Worm (Caenorhabditis elegans) whole organism, young adult: ENCODE measurements around the gene C34B4.4.

Experiments used
- F55B11.4 ChIP-seq: sonication (generic microtip); optimal IDR thresholded peaks from 2 replicates; lab custom pipeline; 2016; ENCODE audit warnings: missing compliant biosample characterization, missing genetic modification characterization, borderline replicate concordance; ENCODE audit not compliant: insufficient read depth
- Y53G8AR.9 ChIP-seq: fragments of 200-800 bp; sonication (Bioruptor generic); conservative IDR thresholded peaks from 2 replicates; pipeline ENCODE4 v1.3.6; 2022; ENCODE audit warnings: missing genetic modification reagents, missing genetic modification characterization, missing compliant biosample characterization
- gei-17 ChIP-seq: fragments of 200-800 bp; sonication (Bioruptor generic); optimal IDR thresholded peaks from 2 replicates; lab custom pipeline; 2018; ENCODE audit warnings: mild to moderate bottlenecking, missing genetic modification characterization, missing compliant biosample characterization
- madf-3 ChIP-seq: fragments of 200-800 bp; sonication (Bioruptor generic); IDR thresholded peaks from 2 replicates; pipeline ENCODE4 v1.3.6; 2022; ENCODE audit warnings: missing genetic modification reagents, missing genetic modification characterization, missing compliant biosample characterization
- madf-8 ChIP-seq: fragments of 200-800 bp; sonication (Bioruptor generic); conservative IDR thresholded peaks from 2 replicates; pipeline ENCODE4 v1.3.6; 2022; ENCODE audit warnings: missing genetic modification reagents, missing genetic modification characterization, missing compliant biosample characterization
- nfya-2 ChIP-seq: fragments of 200-800 bp; sonication (Bioruptor generic); IDR thresholded peaks from 2 replicates; pipeline ENCODE4 v1.3.6; 2022; ENCODE audit warnings: missing genetic modification reagents, missing genetic modification characterization, missing compliant biosample characterization
- tlf-1 ChIP-seq: fragments of 200-800 bp; sonication (Bioruptor generic); optimal IDR thresholded peaks from 2 replicates; lab custom pipeline; 2018; ENCODE audit warnings: mild to moderate bottlenecking, missing genetic modification characterization, missing compliant biosample characterization

- TF ChIP-seq madf-8 (GFP tag; lab: Robert Waterston, UW) (no peak), gei-17 (no peak), nfya-2 (no peak), madf-3 (GFP tag; lab: Robert Waterston, UW) (no peak), F55B11.4 (tag; lab: Kevin White, UChicago) (no peak), Y53G8AR.9 (GFP tag; lab: Robert Waterston, UW) (no peak), tlf-1 (GFP tag; lab: Kevin White, UChicago) (no peak)
Measured at ce11 chrV:13095654-13096053, 5.4 kb downstream of the C34B4.4 start, which contains the start of gene C34B4.5.
